Fruit fly (Drosophila melanogaster) whole organism, embryonic: ENCODE data around the gene Osi6.

ENCODE experiments used
- CG11247 ChIP-seq: fragments of 200-800 bp; sonication (Bioruptor generic); IDR thresholded peaks from 2 replicates; pipeline ENCODE4 v1.3.6; 2022; ENCODE audit warnings: missing biosample characterization, missing genetic modification characterization
- CG17186 ChIP-seq: fragments of 200-800 bp; sonication (Bioruptor generic); optimal IDR thresholded peaks from 3 replicates; lab custom pipeline; 2017; ENCODE audit warnings: missing biosample characterization, missing genetic modification reagents, missing genetic modification characterization
- CG2129 ChIP-seq: fragments of 200-800 bp; sonication (Bioruptor generic); IDR thresholded peaks from 2 replicates; pipeline ENCODE4 v1.3.6; 2022; ENCODE audit warnings: missing biosample characterization, missing genetic modification characterization; ENCODE audit not compliant: partially characterized antibody
- CG6175 ChIP-seq: fragments of 200-800 bp; sonication (Bioruptor generic); IDR thresholded peaks from 3 replicates; pipeline ENCODE4 v1.3.6; 2022; ENCODE audit warnings: missing biosample characterization, missing genetic modification characterization
- abd-A ChIP-seq: fragments of 200-800 bp; sonication (Bioruptor generic); optimal IDR thresholded peaks from 3 replicates; lab custom pipeline; 2019; ENCODE audit warnings: missing biosample characterization, mild to moderate bottlenecking, missing genetic modification characterization, moderate library complexity
- dimm ChIP-seq: fragments of 200-800 bp; sonication (Bioruptor generic); IDR thresholded peaks from 2 replicates; pipeline ENCODE4 v1.3.6; 2022; ENCODE audit warnings: missing biosample characterization, missing genetic modification characterization
- kni ChIP-seq: fragments of 200-800 bp; sonication (Bioruptor generic); optimal IDR thresholded peaks from 3 replicates; lab custom pipeline; 2017; ENCODE audit warnings: mild to moderate bottlenecking, missing biosample characterization, missing genetic modification reagents, missing genetic modification characterization
- org-1 ChIP-seq: fragments of 200-800 bp; sonication (Bioruptor generic); optimal IDR thresholded peaks from 2 replicates; lab custom pipeline; 2017; ENCODE audit warnings: missing biosample characterization, missing genetic modification characterization
- p53 ChIP-seq: fragments of 200-800 bp; sonication (Bioruptor generic); optimal IDR thresholded peaks from 2 replicates; lab custom pipeline; 2016; ENCODE audit warnings: missing biosample characterization, missing genetic modification characterization
- pan ChIP-seq, 4 experiments: fragments of >200 bp in 3 of 4; fragments of 200-800 bp in 1 of 4; sonication (Bioruptor generic) in 1 of 4; optimal IDR thresholded peaks in 3 of 4; IDR thresholded peaks in 1 of 4; 2 replicates each; pipeline versions ENCODE4 v1.3.6 to Lab custom; 2017 to 2022; ENCODE audit warnings: missing biosample characterization in 2 of 4, missing genetic modification characterization in 2 of 4, mixed read lengths in 1 of 4

- TF ChIP-seq CG11247 (GFP tag; lab: Robert Waterston, UW) (no peak), CG17186 (no peak), dimm (GFP tag; lab: Robert Waterston, UW) (no peak), CG2129 (no peak), p53 (no peak), org-1 (GFP tag; lab: Kevin White, UChicago) (no peak), pan (optimal IDR thresholded peaks at IDR 0.05; lab: Kevin White, UChicago) (no peak), pan (GFP tag; optimal IDR thresholded peaks at IDR 0.05 in 1 of 2, IDR thresholded peaks at IDR 0.05 in 1 of 2) (no peak), CG6175 (GFP tag; lab: Robert Waterston, UW) (0 out of 3 replicates have a peak, but pooled peaks have one; percentile 18), abd-A (tag; lab: Kevin White, UChicago) (no peak), kni (GFP tag; lab: Kevin White, UChicago) (no peak)
These were observed 25.3 kb downstream of the Osi6 start, which contains the start of gene Osi9 for dm6 chr3R:6259837-6260236.
